Fruit fly (Drosophila melanogaster) whole organism, embryonic: ENCODE data around the gene Wdr59.
A peak's percentile ranks its signal among the peaks of the same experiment; 100 is the strongest.

Experiments
- Abd-B ChIP-seq: fragments of 200-800 bp; sonication (Bioruptor generic); optimal IDR thresholded peaks from 2 replicates; lab custom pipeline; 2018; ENCODE audit warnings: missing biosample characterization, mild to moderate bottlenecking, missing genetic modification characterization, moderate library complexity
- CG10209 ChIP-seq: fragments of 200-800 bp; sonication (Bioruptor generic); optimal IDR thresholded peaks from 3 replicates; lab custom pipeline; 2017; ENCODE audit warnings: missing biosample characterization, mild to moderate bottlenecking, missing genetic modification characterization, missing genetic modification reagents
- CG11398 ChIP-seq: fragments of 200-800 bp; sonication (Bioruptor generic); optimal IDR thresholded peaks from 2 replicates; lab custom pipeline; 2016; ENCODE audit warnings: missing biosample characterization, missing genetic modification characterization
- CG11456 ChIP-seq: fragments of 200-800 bp; sonication (Bioruptor generic); IDR thresholded peaks from 3 replicates; pipeline ENCODE4 v1.3.6; 2022; ENCODE audit warnings: missing biosample characterization, missing genetic modification characterization
- CG13287 ChIP-seq: fragments of 200-800 bp; sonication (Bioruptor generic); IDR thresholded peaks from 2 replicates; pipeline ENCODE4 v1.3.6; 2022; ENCODE audit warnings: missing biosample characterization, missing genetic modification characterization; ENCODE audit not compliant: partially characterized antibody
- CG13296 ChIP-seq: fragments of 200-800 bp; sonication (Bioruptor generic); optimal IDR thresholded peaks from 3 replicates; lab custom pipeline; 2018; ENCODE audit warnings: missing biosample characterization, mild to moderate bottlenecking, missing genetic modification characterization
- CG13775 ChIP-seq: fragments of 200-800 bp; sonication (Bioruptor generic); optimal IDR thresholded peaks from 3 replicates; lab custom pipeline; 2017; ENCODE audit warnings: missing biosample characterization, mild to moderate bottlenecking, missing genetic modification characterization
- CG16779 ChIP-seq: fragments of 200-800 bp; sonication (Bioruptor generic); IDR thresholded peaks from 2 replicates; pipeline ENCODE4 v1.3.6; 2022; ENCODE audit warnings: missing biosample characterization, missing genetic modification characterization
- CG1832 ChIP-seq: fragments of 200-800 bp; sonication (Bioruptor generic); optimal IDR thresholded peaks from 2 replicates; lab custom pipeline; 2017; ENCODE audit warnings: missing biosample characterization, mild to moderate bottlenecking, missing genetic modification characterization, inconsistent platforms
- CG2120 ChIP-seq: fragments of 200-800 bp; sonication (Bioruptor generic); optimal IDR thresholded peaks from 3 replicates; lab custom pipeline; 2016; ENCODE audit warnings: missing biosample characterization, missing genetic modification characterization
- CG3163 ChIP-seq: fragments of 200-800 bp; sonication (Bioruptor generic); optimal IDR thresholded peaks from 3 replicates; lab custom pipeline; 2016; ENCODE audit warnings: missing biosample characterization, missing genetic modification characterization
- CG32772 ChIP-seq: fragments of 200-800 bp; sonication (Bioruptor generic); IDR thresholded peaks from 2 replicates; pipeline ENCODE4 v1.3.6; 2022; ENCODE audit warnings: missing biosample characterization, missing genetic modification characterization
- CG4360 ChIP-seq: fragments of 200-800 bp; sonication (Bioruptor generic); IDR thresholded peaks from 2 replicates; pipeline ENCODE4 v1.3.6; 2022; ENCODE audit warnings: missing biosample characterization, missing genetic modification characterization
- CG4730 ChIP-seq: fragments of 200-800 bp; sonication (Bioruptor generic); IDR thresholded peaks from 2 replicates; pipeline ENCODE4 v1.3.6; 2022; ENCODE audit warnings: missing biosample characterization, missing genetic modification characterization
- CG5953 ChIP-seq: fragments of 200-800 bp; sonication (Bioruptor generic); IDR thresholded peaks from 2 replicates; pipeline ENCODE4 v1.3.6; 2022; ENCODE audit warnings: missing biosample characterization, missing genetic modification characterization
- CG6689 ChIP-seq: fragments of 200-800 bp; sonication (Bioruptor generic); IDR thresholded peaks from 2 replicates; pipeline ENCODE4 v1.3.6; 2022; ENCODE audit warnings: missing biosample characterization, missing genetic modification characterization
- CG8924 ChIP-seq: fragments of 200-800 bp; optimal IDR thresholded peaks from 3 replicates; lab custom pipeline; 2019; ENCODE audit warnings: missing biosample characterization, mild to moderate bottlenecking, missing genetic modification characterization, moderate library complexity
- Chrac-16 ChIP-seq: fragments of 200-800 bp; sonication (Bioruptor generic); optimal IDR thresholded peaks from 3 replicates; lab custom pipeline; 2016; ENCODE audit warnings: missing biosample characterization, missing genetic modification characterization
- Doc2 ChIP-seq: fragments of 200-800 bp; sonication (Bioruptor generic); IDR thresholded peaks from 2 replicates; pipeline ENCODE4 v1.3.6; 2022; ENCODE audit warnings: missing biosample characterization, missing genetic modification characterization
- Ets97D ChIP-seq: fragments of 200-800 bp; sonication (Bioruptor generic); optimal IDR thresholded peaks from 3 replicates; lab custom pipeline; 2016; ENCODE audit warnings: missing biosample characterization, missing genetic modification characterization
- Gug ChIP-seq: fragments of 200-800 bp; sonication (Bioruptor generic); IDR thresholded peaks from 4 replicates; pipeline ENCODE4 v1.3.6; 2022; ENCODE audit warnings: missing biosample characterization, missing genetic modification characterization
- HLHmδ ChIP-seq: fragments of 200-800 bp; sonication (Bioruptor generic); optimal IDR thresholded peaks from 2 replicates; lab custom pipeline; 2018; ENCODE audit warnings: missing biosample characterization, mild to moderate bottlenecking, missing genetic modification characterization, moderate library complexity
- MTF-1 ChIP-seq: fragments of 200-800 bp; sonication (Bioruptor generic); optimal IDR thresholded peaks from 2 replicates; lab custom pipeline; 2018; ENCODE audit warnings: missing biosample characterization, mild to moderate bottlenecking, missing genetic modification characterization, borderline replicate concordance
- Ptx1 ChIP-seq: fragments of 200-800 bp; sonication (Bioruptor generic); IDR thresholded peaks from 2 replicates; pipeline ENCODE4 v1.3.6; 2022; ENCODE audit warnings: missing biosample characterization, missing genetic modification characterization
- Taf1 ChIP-seq: fragments of 200-800 bp; sonication (Bioruptor generic); IDR thresholded peaks from 2 replicates; pipeline ENCODE4 v1.3.6; 2022; ENCODE audit warnings: missing biosample characterization, missing genetic modification characterization
- Xbp1 ChIP-seq: fragments of 200-800 bp; sonication (Bioruptor generic); optimal IDR thresholded peaks from 3 replicates; lab custom pipeline; 2016; ENCODE audit warnings: missing biosample characterization, mild to moderate bottlenecking, missing genetic modification characterization
- abd-A ChIP-seq: fragments of 200-800 bp; sonication (Bioruptor generic); optimal IDR thresholded peaks from 3 replicates; lab custom pipeline; 2019; ENCODE audit warnings: missing biosample characterization, mild to moderate bottlenecking, missing genetic modification characterization, moderate library complexity
- crol ChIP-seq: fragments of 200-800 bp; sonication (Bioruptor generic); IDR thresholded peaks from 2 replicates; pipeline ENCODE4 v1.3.6; 2022; ENCODE audit warnings: missing biosample characterization, missing genetic modification characterization
- eve ChIP-seq, 2 experiments: fragments of >200 bp; optimal IDR thresholded peaks; 2 replicates each; lab custom pipeline; 2017; ENCODE audit warnings: missing biosample characterization in 2 of 2, missing genetic modification characterization in 2 of 2
- lmd ChIP-seq: fragments of 200-800 bp; sonication (Bioruptor generic); IDR thresholded peaks from 2 replicates; pipeline ENCODE4 v1.3.6; 2022; ENCODE audit warnings: missing biosample characterization, missing genetic modification characterization
- scrt ChIP-seq: fragments of 200-800 bp; sonication (Bioruptor generic); optimal IDR thresholded peaks from 2 replicates; lab custom pipeline; 2018; ENCODE audit warnings: missing biosample characterization, mild to moderate bottlenecking, missing genetic modification characterization, moderate library complexity
- sd ChIP-seq: fragments of 200-800 bp; sonication (Bioruptor generic); optimal IDR thresholded peaks from 3 replicates; lab custom pipeline; 2018; ENCODE audit warnings: missing biosample characterization, mild to moderate bottlenecking, missing genetic modification characterization, moderate library complexity
- slp2 ChIP-seq: fragments of 200-800 bp; sonication (Bioruptor generic); optimal IDR thresholded peaks from 2 replicates; lab custom pipeline; 2016; ENCODE audit warnings: missing biosample characterization, missing genetic modification characterization
- trh ChIP-seq: fragments of 200-800 bp; sonication (Bioruptor generic); optimal IDR thresholded peaks from 2 replicates; lab custom pipeline; 2016; ENCODE audit warnings: missing biosample characterization, missing genetic modification characterization
- vvl ChIP-seq: fragments of 200-800 bp; sonication (Bioruptor generic); IDR thresholded peaks from 2 replicates; pipeline ENCODE4 v1.3.6; 2022; ENCODE audit warnings: missing biosample characterization, missing genetic modification characterization
- wek ChIP-seq: fragments of 200-800 bp; sonication (Bioruptor generic); optimal IDR thresholded peaks from 3 replicates; lab custom pipeline; 2018; ENCODE audit warnings: missing biosample characterization, mild to moderate bottlenecking, missing genetic modification characterization, moderate library complexity
- zen2 ChIP-seq: fragments of 200-800 bp; sonication (Bioruptor generic); IDR thresholded peaks from 3 replicates; pipeline ENCODE4 v1.3.6; 2022; ENCODE audit warnings: missing biosample characterization, missing genetic modification characterization; ENCODE audit not compliant: partially characterized antibody
- zfh1 ChIP-seq: fragments of 200-800 bp; sonication (Bioruptor generic); IDR thresholded peaks from 3 replicates; pipeline ENCODE4 v1.3.6; 2022; ENCODE audit warnings: missing biosample characterization, missing genetic modification characterization

Wdr59 gene

dm6 chr2L:11045467-11045914 is 45.8 kb upstream of the Wdr59 start (continued):
- no peak for TF ChIP-seq Taf1
- no peak for TF ChIP-seq zen2 (GFP tag; lab: Robert Waterston, UW)
- TF ChIP-seq Ptx1 (GFP tag; lab: Robert Waterston, UW) = no peak
- TF ChIP-seq CG8924 (tag; lab: Kevin White, UChicago) = no peak
- no peak for TF ChIP-seq Ets97D (GFP tag; lab: Kevin White, UChicago)
- no peak for TF ChIP-seq CG13775 (GFP tag; lab: Kevin White, UChicago)
- no peak for TF ChIP-seq zfh1
- no peak for TF ChIP-seq Chrac-16 (GFP tag; lab: Kevin White, UChicago)
- TF ChIP-seq CG13296 (GFP tag; lab: Kevin White, UChicago) = no peak
- TF ChIP-seq lmd (GFP tag; lab: Robert Waterston, UW) = no peak
- TF ChIP-seq CG10209 (GFP tag; lab: Kevin White, UChicago) = no peak
- TF ChIP-seq abd-A = no peak
- TF ChIP-seq MTF-1 (GFP tag; lab: Kevin White, UChicago) = no peak
- TF ChIP-seq CG4730 (GFP tag; lab: Robert Waterston, UW) = no peak
- no peak for TF ChIP-seq Abd-B (GFP tag; lab: Kevin White, UChicago)
- TF ChIP-seq CG3163 = peak; percentile 35
- no peak for TF ChIP-seq wek
- TF ChIP-seq sd (tag; lab: Kevin White, UChicago) = peak; percentile 38
- TF ChIP-seq vvl (GFP tag; lab: Robert Waterston, UW) = no peak
- no peak for TF ChIP-seq trh
- no peak for TF ChIP-seq Gug
- TF ChIP-seq HLHmδ = peak; percentile 6
- no peak for TF ChIP-seq slp2 (GFP tag; lab: Kevin White, UChicago)
- peak; percentile 79 for TF ChIP-seq crol (GFP tag; lab: Robert Waterston, UW)
- no peak for TF ChIP-seq CG16779 (GFP tag; lab: Robert Waterston, UW)

- TF ChIP-seq CG5953 (GFP tag; lab: Robert Waterston, UW) = no peak
- peak in 1 of 2 experiments; percentile 1 for TF ChIP-seq eve (GFP tag; optimal IDR thresholded peaks at IDR 0.05; lab: Kevin White, UChicago)
- no peak for TF ChIP-seq Xbp1 (GFP tag; lab: Kevin White, UChicago)
- no peak for TF ChIP-seq Doc2
- TF ChIP-seq CG4360 (GFP tag; lab: Robert Waterston, UW) = peak; percentile 37; the same call in 1 of the 2 replicates
- no peak for TF ChIP-seq CG2120 (GFP tag; lab: Kevin White, UChicago)
- TF ChIP-seq vvl (GFP tag; lab: Robert Waterston, UW) = 0 out of 2 replicates have a peak, but pooled peaks have one; percentile 7
Observed at dm6 chr2L:11046051-11046450, 45.2 kb upstream of the Wdr59 start.

dm6 chr2L:11048307-11048706 is 42.9 kb upstream of the Wdr59 start:
- TF ChIP-seq Xbp1 (GFP tag; lab: Kevin White, UChicago) (no peak), CG1832 (GFP tag; lab: Kevin White, UChicago) (no peak), CG6689 (GFP tag; lab: Robert Waterston, UW) (no peak), CG11398 (GFP tag; lab: Kevin White, UChicago) (no peak), CG11456 (no peak), CG32772 (GFP tag; lab: Robert Waterston, UW) (no peak), CG13287 (GFP tag; lab: Robert Waterston, UW) (no peak), scrt (GFP tag; lab: Kevin White, UChicago) (no peak)
- TF ChIP-seq, all 482 proteins: peak for 0
